Worm (Caenorhabditis elegans) whole organism, L4 larva: ENCODE measurements around the gene srh-277.

ENCODE experiments used
- D1046.2 ChIP-seq: fragments of 200-800 bp; sonication (Bioruptor generic); IDR thresholded peaks from 2 replicates; pipeline ENCODE4 v1.3.6; 2022; ENCODE audit warnings: missing genetic modification characterization, missing compliant biosample characterization
- F26F4.8 ChIP-seq: fragments of 200-800 bp; sonication (Bioruptor generic); conservative IDR thresholded peaks from 2 replicates; pipeline ENCODE4 v1.3.6; 2022; ENCODE audit warnings: missing genetic modification characterization, missing compliant biosample characterization
- F37D6.2 ChIP-seq: sonication (generic microtip); optimal IDR thresholded peaks from 2 replicates; lab custom pipeline; 2016; ENCODE audit warnings: mild to moderate bottlenecking, missing genetic modification characterization, missing compliant biosample characterization
- Y5F2A.4 ChIP-seq: fragments of 200-800 bp; sonication (Bioruptor generic); optimal IDR thresholded peaks from 2 replicates; lab custom pipeline; 2018; ENCODE audit warnings: mild to moderate bottlenecking, missing genetic modification characterization, missing compliant biosample characterization
- aha-1 ChIP-seq: fragments of 150-350 bp; peaks from one replicate; lab custom pipeline; 2014; ENCODE audit warnings: missing biosample characterization, missing genetic modification characterization
- attf-4 ChIP-seq: sonication (generic microtip); optimal IDR thresholded peaks from 3 replicates; lab custom pipeline; 2017; ENCODE audit warnings: missing biosample characterization, missing genetic modification characterization
- ceh-28 ChIP-seq: fragments of 150-350 bp; optimal IDR thresholded peaks from 2 replicates; lab custom pipeline; 2014; ENCODE audit warnings: missing biosample characterization, missing genetic modification reagents, missing genetic modification characterization
- ceh-62 ChIP-seq: sonication (generic microtip); optimal IDR thresholded peaks from 2 replicates; lab custom pipeline; 2017; ENCODE audit warnings: missing biosample characterization, missing genetic modification characterization
- ces-1 ChIP-seq: fragments of 150-350 bp; sonication (generic microtip); optimal IDR thresholded peaks from 4 replicates; lab custom pipeline; 2014; ENCODE audit warnings: missing biosample characterization, missing genetic modification reagents, missing genetic modification characterization
- dpl-1 ChIP-seq: fragments of 150-350 bp; optimal IDR thresholded peaks from 2 replicates; lab custom pipeline; 2014; ENCODE audit warnings: missing biosample characterization, missing genetic modification reagents, missing genetic modification characterization
- duxl-1 ChIP-seq: sonication (generic microtip); optimal IDR thresholded peaks from 2 replicates; lab custom pipeline; 2016; ENCODE audit warnings: mild to moderate bottlenecking, missing genetic modification characterization, moderate library complexity, missing compliant biosample characterization; ENCODE audit not compliant: poor library complexity
- dve-1 ChIP-seq: sonication (generic microtip); optimal IDR thresholded peaks from 2 replicates; lab custom pipeline; 2017; ENCODE audit warnings: antibody characterized with exemption, mild to moderate bottlenecking, missing genetic modification characterization, missing compliant biosample characterization; ENCODE audit not compliant: insufficient read depth
- gei-8 ChIP-seq: fragments of 200-800 bp; sonication (Bioruptor generic); optimal IDR thresholded peaks from 2 replicates; lab custom pipeline; 2018; ENCODE audit warnings: mild to moderate bottlenecking, missing genetic modification characterization, missing compliant biosample characterization
- hmg-1.1 ChIP-seq: fragments of 200-800 bp; sonication (Bioruptor generic); IDR thresholded peaks from 2 replicates; pipeline ENCODE4 v1.3.6; 2022; ENCODE audit warnings: missing genetic modification reagents, missing genetic modification characterization, missing compliant biosample characterization
- jun-1 ChIP-seq: fragments of 150-350 bp; optimal IDR thresholded peaks from 2 replicates; lab custom pipeline; 2014; ENCODE audit warnings: missing biosample characterization, missing genetic modification reagents, missing genetic modification characterization
- nhr-111 ChIP-seq: fragments of 200-800 bp; sonication (Bioruptor generic); optimal IDR thresholded peaks from 2 replicates; lab custom pipeline; 2018; ENCODE audit warnings: mild to moderate bottlenecking, missing genetic modification characterization, missing compliant biosample characterization
- tag-97 ChIP-seq: fragments of 200-800 bp; sonication (Bioruptor generic); IDR thresholded peaks from 2 replicates; pipeline ENCODE4 v1.3.6; 2022; ENCODE audit warnings: missing genetic modification characterization, missing compliant biosample characterization
- zip-11 ChIP-seq: fragments of 200-800 bp; sonication (Bioruptor generic); IDR thresholded peaks from 2 replicates; pipeline ENCODE4 v1.3.6; 2022; ENCODE audit warnings: missing genetic modification characterization, missing compliant biosample characterization
- ztf-11 ChIP-seq: fragments of 150-350 bp; optimal IDR thresholded peaks from 2 replicates; lab custom pipeline; 2014; ENCODE audit warnings: missing biosample characterization, missing genetic modification characterization

Gene srh-277

DNA sequence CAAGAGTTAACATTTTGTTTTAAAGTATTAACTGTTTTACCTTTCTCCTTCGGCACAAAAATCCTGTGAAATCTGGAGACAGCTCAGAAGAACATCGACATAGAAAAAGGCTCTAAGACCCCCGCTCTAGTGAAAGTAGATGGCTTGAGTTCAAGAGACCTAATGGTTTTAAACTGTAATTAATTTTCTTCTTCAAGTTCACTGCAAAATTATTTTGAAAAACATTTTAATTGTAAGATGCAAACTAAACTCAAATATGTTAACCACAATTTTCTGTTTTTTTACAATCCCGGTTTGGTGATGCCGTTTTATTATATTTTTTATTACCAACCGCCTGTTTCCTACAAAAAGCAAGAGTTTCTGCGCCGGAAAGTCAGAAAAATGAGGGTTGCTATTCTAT is 50.6 kb downstream of the srh-277 start, which contains the start of gene clec-233:
Gene clec-233, plus strand, starts transcription at position 301 of the 400 bp plus-strand sequence.
- no peak for TF ChIP-seq D1046.2 (GFP tag; lab: Robert Waterston, UW)

DNA sequence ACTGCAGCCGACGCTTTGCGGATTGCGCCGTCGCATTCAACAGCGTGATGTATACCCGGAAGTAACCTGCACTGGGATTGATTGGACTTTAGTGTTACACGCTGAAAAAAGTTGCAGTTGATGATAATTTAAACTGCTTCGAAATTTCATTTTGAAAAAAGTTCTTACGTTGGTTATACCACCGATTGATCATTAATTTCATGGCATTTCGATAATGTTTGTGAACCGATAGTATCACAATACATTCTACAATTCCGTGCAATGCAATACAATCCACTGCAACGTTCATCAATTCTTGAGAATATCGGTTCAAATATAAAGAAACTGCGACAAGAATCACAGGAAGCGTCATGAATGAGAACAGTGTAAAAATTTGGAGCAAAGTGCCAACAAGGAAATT is 52.1 kb downstream of the srh-277 start, which contains the start of gene F21H7.3:
Gene F21H7.3, minus strand, starts transcription at position 101 of the 400 bp plus-strand sequence.
- TF ChIP-seq ceh-28 (tag; lab: Kevin White, UChicago) (no peak), aha-1 (tag; lab: Kevin White, UChicago) (no peak), tag-97 (no peak), attf-4 (no peak), dpl-1 (GFP tag; lab: Kevin White, UChicago) (no peak), nhr-111 (GFP tag; lab: Kevin White, UChicago) (no peak), Y5F2A.4 (GFP tag; lab: Kevin White, UChicago) (no peak), F37D6.2 (tag; lab: Kevin White, UChicago) (no peak), zip-11 (GFP tag; lab: Robert Waterston, UW) (no peak), ceh-62 (tag; lab: Kevin White, UChicago) (no peak), dve-1 (tag; lab: Kevin White, UChicago) (no peak), ztf-11 (tag; lab: Kevin White, UChicago) (no peak), gei-8 (GFP tag; lab: Kevin White, UChicago) (no peak), jun-1 (tag; lab: Kevin White, UChicago) (no peak), ces-1 (GFP tag; lab: Kevin White, UChicago) (no peak), F26F4.8 (GFP tag; lab: Robert Waterston, UW) (no peak), duxl-1 (no peak), D1046.2 (GFP tag; lab: Robert Waterston, UW) (no peak)
- TF ChIP-seq, all 104 proteins: peak for 0

DNA sequence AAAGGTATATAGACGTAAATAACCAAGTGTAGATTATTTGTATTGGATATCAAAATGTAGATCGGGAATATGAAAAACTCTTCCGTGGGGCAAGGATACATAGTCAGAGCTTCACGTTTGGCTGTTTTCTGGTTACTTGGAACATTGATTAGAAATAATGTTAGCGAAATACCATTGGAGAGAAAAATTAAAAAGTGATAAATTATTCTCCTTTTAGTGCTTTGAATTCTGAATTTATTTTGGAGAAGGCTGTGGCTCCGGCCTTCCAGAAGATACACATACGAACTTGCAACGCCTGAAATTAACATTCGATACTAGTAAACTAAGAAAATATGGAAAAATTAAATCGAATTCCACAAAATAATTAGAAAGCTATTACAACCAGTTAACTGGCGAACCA is 52.6 kb downstream of the srh-277 start, which contains the start of gene srh-98:
Gene srh-98, minus strand, starts transcription at position 101 of the 400 bp plus-strand sequence.
- TF ChIP-seq hmg-1.1 (GFP tag; lab: Robert Waterston, UW), result no peak
- TF ChIP-seq aha-1 (tag; lab: Kevin White, UChicago), result peak; percentile 65
